Fruit fly (Drosophila melanogaster): Measurements from ENCODE around the gene CG32856.

Gene CG32856

dm6 chr3R:16011698-16012332, 46.7 kb upstream of the CG32856 start (continued):
- TF ChIP-seq ind (GFP tag; optimal IDR thresholded peaks at IDR 0.05) = no peak
- peak; percentile 16 for TF ChIP-seq CG17912 (GFP tag; optimal IDR thresholded peaks at IDR 0.05)
- no peak for TF ChIP-seq bbx (GFP tag; IDR thresholded peaks at IDR 0.05; ENCODE audit: partially characterized antibody)
- TF ChIP-seq fu2 (GFP tag; optimal IDR thresholded peaks at IDR 0.05) = no peak
- TF ChIP-seq Sin3A (optimal IDR thresholded peaks at IDR 0.05) = no peak
- TF ChIP-seq CG7357 (GFP tag; IDR thresholded peaks at IDR 0.05) = no peak
- TF ChIP-seq CG2875 (GFP tag; optimal IDR thresholded peaks at IDR 0.05) = no peak
- TF ChIP-seq schlank (tag; optimal IDR thresholded peaks at IDR 0.05) = no peak
- no peak for TF ChIP-seq eyg (GFP tag; optimal IDR thresholded peaks at IDR 0.05)
- TF ChIP-seq Drgx (GFP tag; IDR thresholded peaks at IDR 0.05) = no peak
- TF ChIP-seq Neu2 (GFP tag; optimal IDR thresholded peaks at IDR 0.05; ENCODE audit: borderline replicate concordance) = no peak
- peak; percentile 11 for TF ChIP-seq scrt (GFP tag; optimal IDR thresholded peaks at IDR 0.05)
- no peak for TF ChIP-seq CG6813 (GFP tag; optimal IDR thresholded peaks at IDR 0.05)
- no peak for TF ChIP-seq jing (GFP tag; optimal IDR thresholded peaks at IDR 0.05)
- no peak for TF ChIP-seq gsb (GFP tag; IDR thresholded peaks at IDR 0.05)
- no peak for TF ChIP-seq caup (GFP tag; optimal IDR thresholded peaks at IDR 0.05; ENCODE audit: severe bottlenecking)
- TF ChIP-seq unpg (GFP tag; optimal IDR thresholded peaks at IDR 0.05) = peak; percentile 11
- no peak for TF ChIP-seq chn (GFP tag; optimal IDR thresholded peaks at IDR 0.05)
- TF ChIP-seq CG2678 (tag; optimal IDR thresholded peaks at IDR 0.05) = peak; percentile 58
- TF ChIP-seq ase (GFP tag; IDR thresholded peaks at IDR 0.05) = 0 out of 3 replicates have a peak, but pooled peaks have one; percentile 6
- no peak for TF ChIP-seq gcm (GFP tag; optimal IDR thresholded peaks at IDR 0.05)
- TF ChIP-seq lov (optimal IDR thresholded peaks at IDR 0.05) = no peak
- no peak for TF ChIP-seq lov (GFP tag; IDR thresholded peaks at IDR 0.05)
- TF ChIP-seq Dbx (GFP tag; IDR thresholded peaks at IDR 0.05) = peak; percentile 21; the same call in 1 of the 3 replicates
- TF ChIP-seq toy (GFP tag; IDR thresholded peaks at IDR 0.05) = no peak
- TF ChIP-seq maf-S (GFP tag; optimal IDR thresholded peaks at IDR 0.05) = no peak
- TF ChIP-seq Dll (GFP tag; IDR thresholded peaks at IDR 0.05; ENCODE audit: partially characterized antibody) = 0 out of 4 replicates have a peak, but pooled peaks have one; percentile 25
- peak; percentile 80 for TF ChIP-seq exex (tag; optimal IDR thresholded peaks at IDR 0.05)
- no peak for TF ChIP-seq br (optimal IDR thresholded peaks at IDR 0.05)
- peak; percentile 57 for TF ChIP-seq HmgZ (tag; optimal IDR thresholded peaks at IDR 0.05)
- TF ChIP-seq cwo (GFP tag; optimal IDR thresholded peaks at IDR 0.05) = peak; percentile 46
- no peak for TF ChIP-seq Spps (tag; optimal IDR thresholded peaks at IDR 0.05)
- TF ChIP-seq cato (GFP tag; optimal IDR thresholded peaks at IDR 0.05; ENCODE audit: borderline replicate concordance) = no peak
- no peak for TF ChIP-seq CG6654 (GFP tag; optimal IDR thresholded peaks at IDR 0.05)
- no peak for TF ChIP-seq CG14965 (GFP tag; optimal IDR thresholded peaks at IDR 0.05; ENCODE audit: borderline replicate concordance)
- no peak for TF ChIP-seq Dip3 (GFP tag; optimal IDR thresholded peaks at IDR 0.05)
- no peak for TF ChIP-seq twi (tag; optimal IDR thresholded peaks at IDR 0.05)
- TF ChIP-seq CG1603 (tag; optimal IDR thresholded peaks at IDR 0.05) = peak; percentile 30
- peak; percentile 82 for TF ChIP-seq CG10543 (GFP tag; optimal IDR thresholded peaks at IDR 0.05)
- TF ChIP-seq CG30020 (tag; optimal IDR thresholded peaks at IDR 0.05) = no peak
- TF ChIP-seq Max (GFP tag; optimal IDR thresholded peaks at IDR 0.05) = no peak
- TF ChIP-seq HLH3B (GFP tag; IDR thresholded peaks at IDR 0.05) = no peak
- TF ChIP-seq Hr78 (GFP tag; optimal IDR thresholded peaks at IDR 0.05) = peak in 1 of 2 experiments; percentile 67
- TF ChIP-seq Bgb (GFP tag; IDR thresholded peaks at IDR 0.05; ENCODE audit: partially characterized antibody) = no peak
- TF ChIP-seq Fer3 (tag; optimal IDR thresholded peaks at IDR 0.05) = peak; percentile 7
- TF ChIP-seq Jarid2 (GFP tag; optimal IDR thresholded peaks at IDR 0.05) = no peak
- no peak for TF ChIP-seq CG12236 (GFP tag; optimal IDR thresholded peaks at IDR 0.05)
- TF ChIP-seq CG17328 (GFP tag; IDR thresholded peaks at IDR 0.05) = no peak
- no peak for TF ChIP-seq Rx (GFP tag; IDR thresholded peaks at IDR 0.05)
- no peak for TF ChIP-seq Antp (GFP tag; optimal IDR thresholded peaks at IDR 0.05)

Data from whole organism, embryonic.